ENCODE assay signal across 7 fruit fly cellular contexts in the genomic region with DNA sequence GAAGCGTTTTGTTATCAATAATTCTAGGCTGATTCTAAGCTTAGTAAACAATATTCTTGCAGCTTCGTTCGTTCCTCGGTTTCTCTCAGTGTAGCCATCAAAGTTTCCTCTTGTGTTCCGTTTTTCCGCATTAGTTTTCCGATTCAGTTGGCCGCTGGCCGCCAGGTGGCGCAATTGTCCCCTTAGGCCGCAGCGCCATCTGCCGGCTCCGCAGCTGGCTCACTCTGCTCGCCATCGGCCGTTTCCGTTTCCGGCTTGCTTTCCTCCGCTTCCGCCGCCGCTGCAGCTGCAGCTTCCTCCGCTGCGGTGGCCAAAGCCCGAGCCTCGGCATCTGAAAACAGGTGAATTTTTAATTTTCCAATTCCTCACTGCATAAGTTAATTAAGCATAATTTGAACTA.
A peak's percentile ranks its signal among the peaks of the same experiment; 100 is the strongest.
TF ChIP-seq lines count a peak whose summit lies in the region.

No protein-coding gene starts in this region.

- peak; percentile 92 to 96 for TF ChIP-seq CTCF in S2 (optimal IDR thresholded peaks at IDR 0.05; lab: Kevin White, UChicago)
- TF ChIP-seq CTCF in whole organism, embryonic (GFP tag; optimal IDR thresholded peaks at IDR 0.05; lab: Kevin White, UChicago): peak; percentile 94

TF ChIP-seq in Kc167, 6 proteins besides CTCF, POLR2A, EP300 and RAD21:
- TF ChIP-seq Sin3A (optimal IDR thresholded peaks at IDR 0.05; lab: Kevin White, UChicago): no peak
- TF ChIP-seq h (optimal IDR thresholded peaks at IDR 0.05; lab: Kevin White, UChicago): peak; percentile 47
TF ChIP-seq in Kc167: peak in this region for 1.

TF ChIP-seq in whole organism, adult, 20 proteins besides CTCF, POLR2A, EP300 and RAD21:
- TF ChIP-seq CG12768 (GFP tag; optimal IDR thresholded peaks at IDR 0.05; lab: Kevin White, UChicago): no peak
- TF ChIP-seq pad (GFP tag; optimal IDR thresholded peaks at IDR 0.05; lab: Kevin White, UChicago): peak; percentile 21
- TF ChIP-seq bab1 (GFP tag; optimal IDR thresholded peaks at IDR 0.05; lab: Kevin White, UChicago): peak; percentile 32
- TF ChIP-seq CG1620 (GFP tag; optimal IDR thresholded peaks at IDR 0.05; lab: Kevin White, UChicago): peak; percentile 22
- no peak for TF ChIP-seq Clk (GFP tag; optimal IDR thresholded peaks at IDR 0.05; lab: Kevin White, UChicago)
- TF ChIP-seq CG33017 (tag; optimal IDR thresholded peaks at IDR 0.05; lab: Kevin White, UChicago): no peak
- peak; percentile 61 for TF ChIP-seq Hr96 (GFP tag; optimal IDR thresholded peaks at IDR 0.05; lab: Kevin White, UChicago)
- no peak for TF ChIP-seq Mnt (GFP tag; optimal IDR thresholded peaks at IDR 0.05; lab: Kevin White, UChicago)
- peak; percentile 55 for TF ChIP-seq CG7045 (GFP tag; optimal IDR thresholded peaks at IDR 0.05; lab: Kevin White, UChicago)
- TF ChIP-seq CG5204 (GFP tag; optimal IDR thresholded peaks at IDR 0.05; lab: Kevin White, UChicago): peak; percentile 33
- TF ChIP-seq cic (GFP tag; optimal IDR thresholded peaks at IDR 0.05; lab: Kevin White, UChicago): no peak
TF ChIP-seq in whole organism, adult: peak in this region for 6.

TF ChIP-seq in whole organism, embryonic, 481 proteins besides CTCF, POLR2A, EP300 and RAD21 (continues in another document):
- TF ChIP-seq ewg (GFP tag; optimal IDR thresholded peaks at IDR 0.05; lab: Kevin White, UChicago): peak; percentile 94
- peak; percentile 68 for TF ChIP-seq CG9797 (GFP tag; optimal IDR thresholded peaks at IDR 0.05; lab: Kevin White, UChicago)
- peak; percentile 85 for TF ChIP-seq CG11696 (GFP tag; IDR thresholded peaks at IDR 0.05; lab: Robert Waterston, UW)
- no peak for TF ChIP-seq sna (GFP tag; IDR thresholded peaks at IDR 0.05; lab: Robert Waterston, UW; ENCODE audit: partially characterized antibody)
- no peak for TF ChIP-seq CG2129 (GFP tag; IDR thresholded peaks at IDR 0.05; lab: Robert Waterston, UW; ENCODE audit: partially characterized antibody)
- peak; percentile 81 for TF ChIP-seq CG31388 (GFP tag; optimal IDR thresholded peaks at IDR 0.05; lab: Kevin White, UChicago)
- TF ChIP-seq pum (GFP tag; optimal IDR thresholded peaks at IDR 0.05; lab: Kevin White, UChicago): peak; percentile 86
- TF ChIP-seq cas (GFP tag; IDR thresholded peaks at IDR 0.05; lab: Robert Waterston, UW): peak; percentile 67
- TF ChIP-seq ind (GFP tag; optimal IDR thresholded peaks at IDR 0.05; lab: Kevin White, UChicago): peak; percentile 90
- peak; percentile 97 for TF ChIP-seq NC2α (GFP tag; optimal IDR thresholded peaks at IDR 0.05; lab: Kevin White, UChicago)
- TF ChIP-seq CG6689 (GFP tag; IDR thresholded peaks at IDR 0.05; lab: Robert Waterston, UW): peak; percentile 88
- no peak for TF ChIP-seq Dll (GFP tag; IDR thresholded peaks at IDR 0.05; lab: Robert Waterston, UW; ENCODE audit: partially characterized antibody)
- no peak for TF ChIP-seq Doc3 (GFP tag; IDR thresholded peaks at IDR 0.05; lab: Robert Waterston, UW; ENCODE audit: partially characterized antibody)
- peak; percentile 74 for TF ChIP-seq tgo (GFP tag; IDR thresholded peaks at IDR 0.05; lab: Robert Waterston, UW)
- no peak for TF ChIP-seq D (optimal IDR thresholded peaks at IDR 0.05; lab: Kevin White, UChicago)
- peak; percentile 98 for TF ChIP-seq D (GFP tag; optimal IDR thresholded peaks at IDR 0.05; lab: Kevin White, UChicago)
- TF ChIP-seq Myb (GFP tag; optimal IDR thresholded peaks at IDR 0.05; lab: Kevin White, UChicago): peak; percentile 68

TF ChIP-seq in whole organism, prepupa, 60 proteins besides CTCF, POLR2A, EP300 and RAD21 (continues in another document):
- TF ChIP-seq CG3919 (GFP tag; optimal IDR thresholded peaks at IDR 0.05; lab: Kevin White, UChicago): peak; percentile 88
- peak; percentile 59 for TF ChIP-seq cyc (GFP tag; optimal IDR thresholded peaks at IDR 0.05; lab: Kevin White, UChicago)
- peak; percentile 13 for TF ChIP-seq svp (GFP tag; lab: Kevin White, UChicago)
- peak; percentile 62 for TF ChIP-seq CG3032 (tag; optimal IDR thresholded peaks at IDR 0.05; lab: Kevin White, UChicago)
- peak; percentile 89 for TF ChIP-seq fkh (GFP tag; optimal IDR thresholded peaks at IDR 0.05; lab: Kevin White, UChicago)
- TF ChIP-seq esn (GFP tag; optimal IDR thresholded peaks at IDR 0.05; lab: Kevin White, UChicago): peak; percentile 53
- peak; percentile 75 for TF ChIP-seq spab (GFP tag; optimal IDR thresholded peaks at IDR 0.05; lab: Kevin White, UChicago)
- TF ChIP-seq net (GFP tag; optimal IDR thresholded peaks at IDR 0.05; lab: Kevin White, UChicago): peak; percentile 59
- peak; percentile 66 for TF ChIP-seq OdsH (GFP tag; optimal IDR thresholded peaks at IDR 0.05; lab: Kevin White, UChicago)
- peak; percentile 77 for TF ChIP-seq CG10669 (GFP tag; optimal IDR thresholded peaks at IDR 0.05; lab: Kevin White, UChicago)
- TF ChIP-seq CG7368 (GFP tag; optimal IDR thresholded peaks at IDR 0.05; lab: Kevin White, UChicago): peak; percentile 79
- TF ChIP-seq Hr4 (GFP tag; optimal IDR thresholded peaks at IDR 0.05; lab: Kevin White, UChicago): no peak
- TF ChIP-seq CG16779 (tag; optimal IDR thresholded peaks at IDR 0.05; lab: Kevin White, UChicago): peak; percentile 20
- TF ChIP-seq Gug (GFP tag; IDR thresholded peaks at IDR 0.05; lab: Robert Waterston, UW): peak; percentile 24; the same call in 1 of the 2 replicates
- peak; percentile 32 for TF ChIP-seq Smox (GFP tag; optimal IDR thresholded peaks at IDR 0.05; lab: Kevin White, UChicago)
- peak; percentile 27; the same call in 1 of the 3 replicates for TF ChIP-seq CG8119 (GFP tag; IDR thresholded peaks at IDR 0.05; lab: Robert Waterston, UW)
- no peak for TF ChIP-seq CG11902 (GFP tag; optimal IDR thresholded peaks at IDR 0.05; lab: Kevin White, UChicago)
- peak; percentile 59 for TF ChIP-seq Met (GFP tag; optimal IDR thresholded peaks at IDR 0.05; lab: Kevin White, UChicago)
- peak; percentile 46 for TF ChIP-seq CG34406 (GFP tag; optimal IDR thresholded peaks at IDR 0.05; lab: Kevin White, UChicago)

TF ChIP-seq in whole organism, pupa, 21 proteins besides CTCF, POLR2A, EP300 and RAD21 (continues in another document):
- no peak for TF ChIP-seq EcR (GFP tag; optimal IDR thresholded peaks at IDR 0.05; lab: Kevin White, UChicago)
- peak; percentile 48 for TF ChIP-seq gl (tag; optimal IDR thresholded peaks at IDR 0.05; lab: Kevin White, UChicago)
- TF ChIP-seq CG10348 (GFP tag; IDR thresholded peaks at IDR 0.05; lab: Robert Waterston, UW): no peak
- TF ChIP-seq CG4496 (GFP tag; IDR thresholded peaks at IDR 0.05; lab: Robert Waterston, UW): peak; percentile 88
- TF ChIP-seq Pif1A (GFP tag; optimal IDR thresholded peaks at IDR 0.05; lab: Kevin White, UChicago): peak; percentile 72
- peak; percentile 51 for TF ChIP-seq CG32121 (GFP tag; IDR thresholded peaks at IDR 0.05; lab: Robert Waterston, UW)
- TF ChIP-seq CG15710 (tag; optimal IDR thresholded peaks at IDR 0.05; lab: Kevin White, UChicago): peak; percentile 30
- TF ChIP-seq Pif1B (GFP tag; optimal IDR thresholded peaks at IDR 0.05; lab: Kevin White, UChicago): peak; percentile 19
- peak; percentile 30 for TF ChIP-seq CG8159 (tag; optimal IDR thresholded peaks at IDR 0.05; lab: Kevin White, UChicago)
- no peak for TF ChIP-seq D1 (tag; optimal IDR thresholded peaks at IDR 0.05; lab: Kevin White, UChicago)
- peak; percentile 58; the same call in 2 of the 3 replicates for TF ChIP-seq fd96Ca (GFP tag; IDR thresholded peaks at IDR 0.05; lab: Robert Waterston, UW)
- peak; percentile 23 for TF ChIP-seq CG17806 (tag; optimal IDR thresholded peaks at IDR 0.05; lab: Kevin White, UChicago)
- peak; percentile 54 for TF ChIP-seq CG34367 (tag; optimal IDR thresholded peaks at IDR 0.05; lab: Kevin White, UChicago)
- peak; percentile 61 for TF ChIP-seq CG14655 (GFP tag; optimal IDR thresholded peaks at IDR 0.05; lab: Kevin White, UChicago)
- no peak for TF ChIP-seq CG9948 (tag; optimal IDR thresholded peaks at IDR 0.05; lab: Kevin White, UChicago)
- peak; percentile 43 for TF ChIP-seq CG8301 (tag; optimal IDR thresholded peaks at IDR 0.05; lab: Kevin White, UChicago)
- no peak for TF ChIP-seq CG13204 (GFP tag; optimal IDR thresholded peaks at IDR 0.05; lab: Kevin White, UChicago)
- peak; percentile 43 for TF ChIP-seq Ets98B (GFP tag; IDR thresholded peaks at IDR 0.05; lab: Robert Waterston, UW)
- peak; percentile 62 for TF ChIP-seq CG12605 (GFP tag; IDR thresholded peaks at IDR 0.05; lab: Robert Waterston, UW)
- peak; percentile 40; the same call in 1 of the 2 replicates for TF ChIP-seq rn (GFP tag; IDR thresholded peaks at IDR 0.05; lab: Robert Waterston, UW)

TF ChIP-seq in whole organism, wandering third instar larva, 38 proteins besides CTCF, POLR2A, EP300 and RAD21:
- TF ChIP-seq sv (GFP tag; optimal IDR thresholded peaks at IDR 0.05; lab: Kevin White, UChicago) (peak; percentile 62), br (GFP tag; optimal IDR thresholded peaks at IDR 0.05; lab: Kevin White, UChicago) (peak; percentile 13), Hr83 (GFP tag; optimal IDR thresholded peaks at IDR 0.05; lab: Kevin White, UChicago; ENCODE audit: poor library complexity, severe bottlenecking) (peak; percentile 4), CG9705 (GFP tag; optimal IDR thresholded peaks at IDR 0.05; lab: Kevin White, UChicago) (peak; percentile 53), HLH106 (tag; optimal IDR thresholded peaks at IDR 0.05; lab: Kevin White, UChicago) (peak; percentile 34), woc (GFP tag; optimal IDR thresholded peaks at IDR 0.05; lab: Kevin White, UChicago) (no peak), dmrt93B (GFP tag; optimal IDR thresholded peaks at IDR 0.05; lab: Kevin White, UChicago) (peak; percentile 54), h (GFP tag; optimal IDR thresholded peaks at IDR 0.05; lab: Kevin White, UChicago) (peak; percentile 41), Jra (GFP tag; optimal IDR thresholded peaks at IDR 0.05; lab: Kevin White, UChicago) (no peak), rgr (GFP tag; optimal IDR thresholded peaks at IDR 0.05; lab: Kevin White, UChicago) (peak; percentile 44)
TF ChIP-seq in whole organism, wandering third instar larva: peak in this region for 8.
